Worm (Caenorhabditis elegans) whole organism, L4 larva: ENCODE results near the gene C02F5.5.

Source experiments
- D1046.2 ChIP-seq: fragments of 200-800 bp; sonication (Bioruptor generic); IDR thresholded peaks from 2 replicates; pipeline ENCODE4 v1.3.6; 2022; ENCODE audit warnings: missing genetic modification characterization, missing compliant biosample characterization
- F44E2.7 ChIP-seq: fragments of 200-800 bp; sonication (Bioruptor generic); IDR thresholded peaks from 2 replicates; pipeline ENCODE4 v2.1.2; 2022; ENCODE audit warnings: missing genetic modification characterization, missing compliant biosample characterization
- F49E8.2 ChIP-seq: sonication (generic microtip); optimal IDR thresholded peaks from 2 replicates; lab custom pipeline; 2016; ENCODE audit warnings: missing compliant biosample characterization, mild to moderate bottlenecking, missing genetic modification characterization, borderline replicate concordance
- Y105C5A.15 ChIP-seq: fragments of 200-800 bp; sonication (Bioruptor generic); IDR thresholded peaks from 2 replicates; pipeline ENCODE4 v1.3.6; 2022; ENCODE audit warnings: missing genetic modification characterization, missing compliant biosample characterization
- Y5F2A.4 ChIP-seq: fragments of 200-800 bp; sonication (Bioruptor generic); optimal IDR thresholded peaks from 2 replicates; lab custom pipeline; 2018; ENCODE audit warnings: mild to moderate bottlenecking, missing genetic modification characterization, missing compliant biosample characterization
- ZK337.2 ChIP-seq: fragments of 200-800 bp; sonication (Bioruptor generic); IDR thresholded peaks from 2 replicates; pipeline ENCODE4 v1.3.6; 2022; ENCODE audit warnings: missing genetic modification reagents, missing genetic modification characterization, missing compliant biosample characterization
- ZK546.5 ChIP-seq, 2 experiments: sonication (generic microtip); optimal IDR thresholded peaks; 2 replicates each; lab custom pipeline; 2017; ENCODE audit warnings: missing biosample characterization in 2 of 2, missing genetic modification characterization in 2 of 2
- aly-2 ChIP-seq: sonication (generic microtip); optimal IDR thresholded peaks from 2 replicates; lab custom pipeline; 2018; ENCODE audit warnings: missing biosample characterization, missing genetic modification characterization
- ceh-32 ChIP-seq: sonication (generic microtip); optimal IDR thresholded peaks from 2 replicates; lab custom pipeline; 2016; ENCODE audit warnings: mild to moderate bottlenecking, missing genetic modification characterization, missing compliant biosample characterization; ENCODE audit not compliant: poor library complexity
- ceh-44 ChIP-seq: fragments of 200-800 bp; sonication (Bioruptor generic); IDR thresholded peaks from 2 replicates; pipeline ENCODE4 v1.3.6; 2022; ENCODE audit warnings: missing genetic modification reagents, missing genetic modification characterization, missing compliant biosample characterization
- daf-16 ChIP-seq, 3 experiments: sonication (generic microtip); optimal IDR thresholded peaks; 2 replicates each; lab custom pipeline; 2016 to 2017; ENCODE audit warnings: missing genetic modification characterization in 3 of 3, missing genetic modification reagents in 3 of 3, mild to moderate bottlenecking in 2 of 3, missing compliant biosample characterization in 2 of 3, missing biosample characterization in 1 of 3, moderate library complexity in 1 of 3
- daf-8 ChIP-seq: fragments of 200-800 bp; sonication (Bioruptor generic); IDR thresholded peaks from 2 replicates; pipeline ENCODE4 v1.3.6; 2022; ENCODE audit warnings: missing genetic modification characterization, missing compliant biosample characterization
- dmd-8 ChIP-seq: fragments of 200-800 bp; sonication (Bioruptor generic); IDR thresholded peaks from 2 replicates; pipeline ENCODE4 v1.3.6; 2022; ENCODE audit warnings: missing genetic modification characterization, missing compliant biosample characterization
- dmd-9 ChIP-seq: fragments of 200-800 bp; sonication (Bioruptor generic); IDR thresholded peaks from 2 replicates; pipeline ENCODE4 v1.3.6; 2022; ENCODE audit warnings: missing genetic modification reagents, missing genetic modification characterization, missing compliant biosample characterization
- egl-43 ChIP-seq: fragments of 200-800 bp; sonication (Bioruptor generic); IDR thresholded peaks from 2 replicates; pipeline ENCODE4 v1.3.6; 2022; ENCODE audit warnings: missing genetic modification reagents, missing genetic modification characterization, missing compliant biosample characterization
- fkh-10 ChIP-seq: fragments of 150-350 bp; optimal IDR thresholded peaks from 2 replicates; lab custom pipeline; 2014; ENCODE audit warnings: missing biosample characterization, missing genetic modification reagents, missing genetic modification characterization
- jun-1 ChIP-seq: fragments of 150-350 bp; optimal IDR thresholded peaks from 2 replicates; lab custom pipeline; 2014; ENCODE audit warnings: missing biosample characterization, missing genetic modification reagents, missing genetic modification characterization
- lin-13 ChIP-seq: fragments of 150-350 bp; optimal IDR thresholded peaks from 2 replicates; lab custom pipeline; 2014; ENCODE audit warnings: missing biosample characterization, missing genetic modification reagents, missing genetic modification characterization
- lin-38 ChIP-seq: fragments of 200-800 bp; sonication (Bioruptor generic); IDR thresholded peaks from 2 replicates; pipeline ENCODE4 v1.3.6; 2022; ENCODE audit warnings: missing genetic modification reagents, missing genetic modification characterization, missing compliant biosample characterization
- lir-3 ChIP-seq: sonication (generic microtip); optimal IDR thresholded peaks from 2 replicates; lab custom pipeline; 2016; ENCODE audit warnings: mild to moderate bottlenecking, missing genetic modification characterization, missing compliant biosample characterization
- madf-9 ChIP-seq: fragments of 200-800 bp; sonication (Bioruptor generic); conservative IDR thresholded peaks from 2 replicates; pipeline ENCODE4 v1.3.6; 2022; ENCODE audit warnings: missing genetic modification reagents, missing genetic modification characterization, missing compliant biosample characterization
- mdl-1 ChIP-seq, 2 experiments: fragments of 150-350 bp in 1 of 2; sonication (generic microtip) in 1 of 2; optimal IDR thresholded peaks; 2 replicates each; lab custom pipeline; 2014 to 2017; ENCODE audit warnings: missing biosample characterization in 2 of 2, missing genetic modification characterization in 2 of 2
- mes-2 ChIP-seq: sonication (generic microtip); optimal IDR thresholded peaks from 2 replicates; lab custom pipeline; 2016; ENCODE audit warnings: missing genotype, mild to moderate bottlenecking, missing genetic modification characterization, missing compliant biosample characterization; ENCODE audit not compliant: poor library complexity, severe bottlenecking
- nhr-11 ChIP-seq: fragments of 150-350 bp; optimal IDR thresholded peaks from 2 replicates; lab custom pipeline; 2014; ENCODE audit warnings: missing biosample characterization, missing genetic modification characterization
- nhr-237 ChIP-seq: sonication (generic microtip); optimal IDR thresholded peaks from 2 replicates; lab custom pipeline; 2017; ENCODE audit warnings: missing biosample characterization, missing genetic modification characterization
- nhr-28 ChIP-seq: fragments of 150-350 bp; optimal IDR thresholded peaks from 2 replicates; lab custom pipeline; 2014; ENCODE audit warnings: missing biosample characterization, missing genetic modification characterization
- php-3 ChIP-seq: fragments of 200-800 bp; sonication (Bioruptor generic); IDR thresholded peaks from 2 replicates; pipeline ENCODE4 v1.3.6; 2022; ENCODE audit warnings: missing genetic modification reagents, missing genetic modification characterization, missing compliant biosample characterization
- pqm-1 ChIP-seq: sonication (generic microtip); optimal IDR thresholded peaks from 2 replicates; lab custom pipeline; 2017; ENCODE audit warnings: missing biosample characterization, missing genetic modification characterization
- sdz-12 ChIP-seq: fragments of 200-800 bp; sonication (Bioruptor generic); optimal IDR thresholded peaks from 2 replicates; lab custom pipeline; 2018; ENCODE audit warnings: mild to moderate bottlenecking, missing genetic modification characterization, missing compliant biosample characterization
- set-16 ChIP-seq: fragments of 200-800 bp; sonication (Bioruptor generic); IDR thresholded peaks from 2 replicates; pipeline ENCODE4 v1.3.6; 2022; ENCODE audit warnings: missing genetic modification reagents, missing genetic modification characterization, missing compliant biosample characterization
- snpc-4 ChIP-seq: fragments of 150-350 bp; optimal IDR thresholded peaks from 2 replicates; lab custom pipeline; 2014; ENCODE audit warnings: missing biosample characterization, missing genetic modification characterization
- tag-97 ChIP-seq: fragments of 200-800 bp; sonication (Bioruptor generic); IDR thresholded peaks from 2 replicates; pipeline ENCODE4 v1.3.6; 2022; ENCODE audit warnings: missing genetic modification characterization, missing compliant biosample characterization
- unc-39 ChIP-seq: sonication (generic microtip); optimal IDR thresholded peaks from 2 replicates; lab custom pipeline; 2017; ENCODE audit warnings: missing biosample characterization, missing genetic modification characterization
- unc-62 ChIP-seq, 3 experiments: fragments of 150-350 bp in 1 of 3; sonication (generic microtip); optimal IDR thresholded peaks in 2 of 3; peaks in 1 of 3; 1 replicate in 1 of 3; 2 replicates in 2 of 3; lab custom pipeline; 2014 to 2017; ENCODE audit warnings: missing biosample characterization in 3 of 3, missing genetic modification characterization in 3 of 3, missing genetic modification reagents in 3 of 3, missing genotype in 1 of 3
- zag-1 ChIP-seq: fragments of 150-350 bp; optimal IDR thresholded peaks from 2 replicates; lab custom pipeline; 2014; ENCODE audit warnings: missing biosample characterization, missing genetic modification characterization
- zip-11 ChIP-seq: fragments of 200-800 bp; sonication (Bioruptor generic); IDR thresholded peaks from 2 replicates; pipeline ENCODE4 v1.3.6; 2022; ENCODE audit warnings: missing genetic modification characterization, missing compliant biosample characterization

Gene C02F5.5

DNA sequence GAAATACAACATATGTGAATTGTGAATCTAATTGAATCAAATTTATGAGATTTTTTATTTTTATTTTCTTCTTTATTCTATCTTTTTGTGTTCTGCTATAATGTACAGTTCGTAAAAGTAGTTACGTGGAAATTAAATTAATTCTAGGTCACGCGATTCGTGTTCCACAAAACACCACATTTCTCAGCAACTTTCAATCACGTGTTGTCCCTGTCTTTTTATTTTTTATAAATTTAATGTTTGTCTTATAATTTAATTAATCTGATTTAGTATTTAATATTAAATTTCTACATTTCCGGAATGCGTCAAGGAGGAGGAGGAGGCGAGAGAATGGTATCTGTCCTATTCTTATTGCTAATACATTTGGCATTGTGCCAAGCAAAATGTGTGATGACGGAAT, 22.1 kb downstream of the C02F5.5 start, which contains the start of gene ncr-2:
ncr-2 (plus strand) TSS at position 301 of the 400 bp plus-strand sequence.
- TF ChIP-seq php-3, result no peak
- TF ChIP-seq ceh-32 (tag; lab: Kevin White, UChicago), result no peak
- no peak for TF ChIP-seq daf-16 (GFP tag; optimal IDR thresholded peaks at IDR 0.05; lab: Kevin White, UChicago)
- no peak for TF ChIP-seq daf-16 (tag; optimal IDR thresholded peaks at IDR 0.05; lab: Kevin White, UChicago)
- no peak for TF ChIP-seq F49E8.2 (tag; lab: Kevin White, UChicago)
- no peak for TF ChIP-seq lir-3 (tag; lab: Kevin White, UChicago)
- no peak for TF ChIP-seq mdl-1 (tag; optimal IDR thresholded peaks at IDR 0.05; lab: Kevin White, UChicago)
- TF ChIP-seq daf-8 (GFP tag; lab: Robert Waterston, UW), result no peak
- no peak for TF ChIP-seq dmd-8 (GFP tag; lab: Robert Waterston, UW)
- no peak for TF ChIP-seq ZK337.2 (GFP tag; lab: Robert Waterston, UW)
- TF ChIP-seq ceh-44, result no peak
- no peak for TF ChIP-seq F44E2.7 (GFP tag; lab: Robert Waterston, UW)

DNA sequence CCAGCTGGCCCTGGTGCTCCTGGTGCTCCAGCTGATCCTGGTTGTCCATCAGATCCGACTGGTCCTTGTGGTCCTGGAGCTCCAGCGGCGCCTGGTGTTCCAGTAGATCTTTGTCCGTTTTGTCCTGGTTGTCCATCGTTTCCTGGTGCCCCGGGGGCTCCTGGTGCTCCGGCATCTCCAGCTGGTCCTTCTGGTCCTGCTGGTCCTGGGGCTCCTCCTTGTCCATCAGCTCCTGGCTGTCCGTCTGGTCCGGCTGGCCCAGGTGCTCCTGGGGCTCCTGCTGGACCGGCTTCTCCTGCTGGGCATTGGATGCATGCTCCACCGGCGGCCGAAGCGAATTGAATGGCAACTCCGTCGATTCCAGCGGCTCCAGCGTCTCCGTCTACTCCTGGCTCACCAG, 26.6 kb downstream of the C02F5.5 start:
- TF ChIP-seq set-16 (GFP tag; lab: Robert Waterston, UW) (peak; percentile 98), sdz-12 (GFP tag; lab: Kevin White, UChicago) (peak; percentile 51), Y105C5A.15 (GFP tag; lab: Robert Waterston, UW) (no peak), lin-38 (0 out of 2 replicates have a peak, but pooled peaks have one; percentile 15), snpc-4 (no peak), jun-1 (tag; lab: Kevin White, UChicago) (no peak), egl-43 (GFP tag; lab: Robert Waterston, UW) (0 out of 2 replicates have a peak, but pooled peaks have one; percentile 17), mes-2 (tag; lab: Kevin White, UChicago) (peak; percentile 10), nhr-237 (tag; lab: Kevin White, UChicago) (no peak)

DNA sequence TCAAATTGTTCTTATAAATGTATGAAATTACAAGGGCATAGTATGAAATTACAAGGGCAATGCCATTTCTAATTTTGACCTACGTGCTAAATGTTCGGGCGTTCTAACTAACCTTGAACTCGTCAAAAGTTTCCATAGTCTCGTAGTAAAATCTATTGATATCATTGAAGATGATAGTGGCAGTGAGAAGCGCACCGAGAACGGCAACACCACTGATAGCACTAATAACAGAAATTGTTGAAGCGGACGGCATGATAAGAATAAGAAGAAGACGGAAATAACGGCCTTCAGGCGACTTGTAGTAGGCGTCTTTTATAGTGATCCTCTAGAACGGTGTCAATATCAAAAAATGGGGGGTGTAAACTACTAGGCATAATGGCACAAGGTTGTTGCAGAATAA, 27.4 kb downstream of the C02F5.5 start, which contains the start of gene col-91:
col-91 (minus strand) TSS at position 288 of the 400 bp plus-strand sequence.
- TF ChIP-seq Y5F2A.4 (GFP tag; lab: Kevin White, UChicago) (no peak), lin-13 (GFP tag; lab: Kevin White, UChicago) (no peak), D1046.2 (GFP tag; lab: Robert Waterston, UW) (no peak), unc-39 (no peak), pqm-1 (tag; lab: Kevin White, UChicago) (no peak), unc-62 (GFP tag; optimal IDR thresholded peaks at IDR 0.05 in 1 of 2; lab: Kevin White, UChicago) (peak in 1 of 2 experiments; percentile 23), unc-62 (tag; optimal IDR thresholded peaks at IDR 0.05; lab: Kevin White, UChicago) (no peak), aly-2 (tag; lab: Kevin White, UChicago) (no peak), tag-97 (GFP tag; lab: Robert Waterston, UW) (no peak), zip-11 (GFP tag; lab: Robert Waterston, UW) (no peak), zag-1 (no peak), ZK546.5 (tag; optimal IDR thresholded peaks at IDR 0.05; lab: Kevin White, UChicago) (no peak), lir-3 (tag; lab: Kevin White, UChicago) (no peak), madf-9 (GFP tag; lab: Robert Waterston, UW) (no peak), nhr-28 (tag; lab: Kevin White, UChicago) (peak; percentile 37), dmd-9 (GFP tag; lab: Robert Waterston, UW) (no peak), fkh-10 (GFP tag; lab: Kevin White, UChicago) (no peak), nhr-11 (tag; lab: Kevin White, UChicago) (no peak)
